Worm (Caenorhabditis elegans) whole organism, mixed stage, embryonic: Measurements from ENCODE around the gene B0035.18.

ENCODE experiments used
- lin-13 ChIP-seq: fragments of 150-350 bp; optimal IDR thresholded peaks from 2 replicates; lab custom pipeline; 2014; ENCODE audit warnings: missing biosample characterization, missing genetic modification characterization
- mab-5 ChIP-seq: fragments of 150-350 bp; optimal IDR thresholded peaks from 2 replicates; lab custom pipeline; 2014; ENCODE audit warnings: missing biosample characterization, missing genetic modification characterization
- nhr-12 ChIP-seq: fragments of 150-350 bp; optimal IDR thresholded peaks from 2 replicates; lab custom pipeline; 2014; ENCODE audit warnings: missing biosample characterization, missing genetic modification characterization
- nhr-237 ChIP-seq: fragments of 150-350 bp; optimal IDR thresholded peaks from 2 replicates; lab custom pipeline; 2014; ENCODE audit warnings: missing biosample characterization, missing genetic modification characterization
- tbx-8 ChIP-seq: fragments of 200-800 bp; sonication (Bioruptor generic); optimal IDR thresholded peaks from 2 replicates; lab custom pipeline; 2018; ENCODE audit warnings: mild to moderate bottlenecking, missing genetic modification characterization, moderate library complexity, missing compliant biosample characterization

DNA sequence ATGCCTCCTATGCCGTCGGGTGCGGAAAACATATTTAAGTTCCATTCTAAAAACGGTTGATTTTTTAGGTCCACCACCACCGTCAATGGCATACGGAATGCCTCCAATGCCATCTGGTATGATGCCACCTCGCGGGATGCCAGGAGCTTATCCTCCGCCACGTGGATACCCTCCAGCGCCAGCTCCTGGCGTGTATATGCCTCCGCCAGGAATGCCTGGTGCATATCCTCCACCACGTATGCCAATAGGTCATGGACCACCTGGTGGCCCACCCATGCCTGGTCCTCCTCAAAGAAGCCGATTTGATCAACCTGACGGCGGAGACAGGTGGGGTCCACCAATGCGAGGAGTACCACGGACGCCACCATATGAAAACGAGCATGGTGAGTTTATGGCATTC is 8.6 kb upstream of the B0035.18 start:
- TF ChIP-seq lin-13 (tag; lab: Kevin White, UChicago) (no peak), nhr-12 (tag; lab: Kevin White, UChicago) (no peak), mab-5 (tag; lab: Kevin White, UChicago) (no peak), nhr-237 (tag; lab: Kevin White, UChicago) (no peak), tbx-8 (no peak)
